Fruit fly (Drosophila melanogaster) whole organism, adult: ENCODE results near the gene Tango2.

ENCODE experiments used
- CG11617 ChIP-seq: fragments of 200-800 bp; sonication (Bioruptor generic); optimal IDR thresholded peaks from 2 replicates; lab custom pipeline; 2017; ENCODE audit warnings: mild to moderate bottlenecking, missing biosample characterization, missing genetic modification reagents, missing genetic modification characterization
- CG12768 ChIP-seq: fragments of 200-800 bp; sonication (Bioruptor generic); optimal IDR thresholded peaks from 2 replicates; lab custom pipeline; 2017; ENCODE audit warnings: missing biosample characterization, missing genetic modification characterization, mild to moderate bottlenecking, moderate library complexity, missing genetic modification reagents
- CG14711 ChIP-seq: fragments of 200-800 bp; sonication (Bioruptor generic); optimal IDR thresholded peaks from 2 replicates; lab custom pipeline; 2018; ENCODE audit warnings: missing biosample characterization, mild to moderate bottlenecking, missing genetic modification characterization, moderate library complexity
- CG1620 ChIP-seq: fragments of 200-800 bp; sonication (Bioruptor generic); optimal IDR thresholded peaks from 2 replicates; lab custom pipeline; 2016; ENCODE audit warnings: missing biosample characterization, missing genetic modification characterization
- CG33017 ChIP-seq: fragments of 200-800 bp; sonication (Bioruptor generic); optimal IDR thresholded peaks from 2 replicates; lab custom pipeline; 2018; ENCODE audit warnings: missing biosample characterization, mild to moderate bottlenecking, missing genetic modification characterization, moderate library complexity
- CG5204 ChIP-seq: fragments of 200-800 bp; sonication (Bioruptor generic); optimal IDR thresholded peaks from 2 replicates; lab custom pipeline; 2016; ENCODE audit warnings: missing biosample characterization, missing genetic modification characterization
- CG7045 ChIP-seq: fragments of 200-800 bp; sonication (Bioruptor generic); optimal IDR thresholded peaks from 2 replicates; lab custom pipeline; 2017; ENCODE audit warnings: missing biosample characterization, mild to moderate bottlenecking, missing genetic modification characterization
- CG7101 ChIP-seq: fragments of 200-800 bp; sonication (Bioruptor generic); optimal IDR thresholded peaks from 2 replicates; lab custom pipeline; 2018; ENCODE audit warnings: missing biosample characterization, mild to moderate bottlenecking, missing genetic modification characterization, moderate library complexity
- Clk ChIP-seq: fragments of 200-800 bp; sonication (Bioruptor generic); optimal IDR thresholded peaks from 2 replicates; lab custom pipeline; 2017; ENCODE audit warnings: missing biosample characterization, missing genetic modification characterization
- Crg-1 ChIP-seq: fragments of 200-800 bp; sonication (Bioruptor generic); optimal IDR thresholded peaks from 2 replicates; lab custom pipeline; 2016; ENCODE audit warnings: missing biosample characterization, missing genetic modification characterization
- Hr96 ChIP-seq: fragments of 200-800 bp; sonication (Bioruptor generic); optimal IDR thresholded peaks from 2 replicates; lab custom pipeline; 2016; ENCODE audit warnings: missing biosample characterization, missing genetic modification characterization
- Mnt ChIP-seq: fragments of 200-800 bp; sonication (Bioruptor generic); optimal IDR thresholded peaks from 2 replicates; lab custom pipeline; 2016; ENCODE audit warnings: missing biosample characterization, mild to moderate bottlenecking, missing genetic modification characterization
- bab1 ChIP-seq: fragments of 200-800 bp; sonication (Bioruptor generic); optimal IDR thresholded peaks from 3 replicates; lab custom pipeline; 2019; ENCODE audit warnings: missing biosample characterization, mild to moderate bottlenecking, missing genetic modification characterization, moderate library complexity
- cic ChIP-seq: fragments of 200-800 bp; sonication (Bioruptor generic); optimal IDR thresholded peaks from 2 replicates; lab custom pipeline; 2017; ENCODE audit warnings: missing biosample characterization, mild to moderate bottlenecking, missing genetic modification characterization, moderate library complexity
- cnc ChIP-seq, 2 experiments: fragments of >200 bp; optimal IDR thresholded peaks; 2 replicates each; lab custom pipeline; 2017
- kay ChIP-seq: fragments of 200-800 bp; sonication (Bioruptor generic); peaks from one replicate; lab custom pipeline; 2016; ENCODE audit warnings: missing biosample characterization, missing genetic modification characterization, borderline replicate concordance
- ovo ChIP-seq: fragments of 200-800 bp; sonication (Bioruptor generic); optimal IDR thresholded peaks from 2 replicates; lab custom pipeline; 2016; ENCODE audit warnings: missing biosample characterization, missing genetic modification characterization
- pad ChIP-seq: fragments of 200-800 bp; sonication (Bioruptor generic); optimal IDR thresholded peaks from 3 replicates; lab custom pipeline; 2017; ENCODE audit warnings: missing biosample characterization, missing genetic modification characterization, mild to moderate bottlenecking, moderate library complexity, missing genetic modification reagents
- tj ChIP-seq: fragments of 200-800 bp; sonication (Bioruptor generic); optimal IDR thresholded peaks from 3 replicates; lab custom pipeline; 2017; ENCODE audit warnings: missing biosample characterization, mild to moderate bottlenecking, missing genetic modification characterization, moderate library complexity
- toe ChIP-seq: fragments of 200-800 bp; sonication (Bioruptor generic); optimal IDR thresholded peaks from 2 replicates; lab custom pipeline; 2016; ENCODE audit warnings: missing biosample characterization, missing genetic modification characterization

The Tango2 gene

DNA sequence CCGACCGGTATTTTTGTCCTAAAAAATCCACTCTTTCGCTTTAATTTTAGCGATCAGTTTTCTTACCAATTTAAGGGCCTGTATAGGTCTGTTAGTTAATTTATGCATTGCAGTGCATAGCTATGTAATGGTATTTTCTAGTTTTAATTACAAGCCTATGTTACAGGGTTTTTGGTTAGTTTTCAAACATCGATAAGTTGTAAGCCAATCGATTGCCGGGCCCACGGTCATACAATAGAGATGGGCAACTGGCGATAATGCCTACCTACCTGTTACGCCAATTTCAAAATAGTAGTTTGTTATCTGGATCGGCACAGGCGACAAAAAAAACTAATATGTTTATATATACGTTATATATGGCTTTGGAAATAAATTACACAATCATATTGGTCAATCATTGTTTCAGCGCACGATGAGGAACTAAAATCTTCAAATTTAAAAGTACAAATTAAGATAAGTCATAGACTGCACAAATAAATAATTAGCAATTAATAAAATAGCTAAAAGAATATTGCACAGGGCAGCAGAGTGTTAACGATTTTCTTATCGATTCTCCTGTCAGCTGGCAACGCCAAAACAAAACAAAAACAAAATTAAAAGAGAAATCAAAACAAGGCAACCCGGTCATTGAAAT, at the start of gene Tango2, which contains the start of gene tth:
Gene Tango2 (plus strand): TSS at position 573 of the 634 bp plus-strand sequence.
Gene tth (minus strand): TSS at position 170 of the 634 bp plus-strand sequence.
- TF ChIP-seq bab1 (GFP tag; lab: Kevin White, UChicago): peak; percentile 92
- TF ChIP-seq toe (GFP tag; lab: Kevin White, UChicago): peak; percentile 77
- peak; percentile 82 for TF ChIP-seq Crg-1 (GFP tag; lab: Kevin White, UChicago)
- peak; percentile 90 for TF ChIP-seq CG11617 (GFP tag; lab: Kevin White, UChicago)
- peak; percentile 93 for TF ChIP-seq CG7101 (tag; lab: Kevin White, UChicago)
- TF ChIP-seq CG7045: peak; percentile 8
- TF ChIP-seq Clk: no peak
- no peak for TF ChIP-seq Hr96 (GFP tag; lab: Kevin White, UChicago)
- no peak for TF ChIP-seq kay (GFP tag; lab: Kevin White, UChicago)
- peak; percentile 73 for TF ChIP-seq tj
- peak; percentile 77 for TF ChIP-seq CG33017 (tag; lab: Kevin White, UChicago)
- no peak for TF ChIP-seq CG5204 (GFP tag; lab: Kevin White, UChicago)
- peak; percentile 95 for TF ChIP-seq CG1620 (GFP tag; lab: Kevin White, UChicago)
- peak; percentile 85 for TF ChIP-seq CG14711 (tag; lab: Kevin White, UChicago)
- peak; percentile 64 for TF ChIP-seq pad
- peak; percentile 69 for TF ChIP-seq ovo (GFP tag; lab: Kevin White, UChicago)
- TF ChIP-seq Mnt (GFP tag; lab: Kevin White, UChicago): peak; percentile 75
- TF ChIP-seq CG12768: peak; percentile 6
- no peak for TF ChIP-seq cnc (optimal IDR thresholded peaks at IDR 0.05; lab: Kevin White, UChicago)
- TF ChIP-seq cic (GFP tag; lab: Kevin White, UChicago): no peak

DNA sequence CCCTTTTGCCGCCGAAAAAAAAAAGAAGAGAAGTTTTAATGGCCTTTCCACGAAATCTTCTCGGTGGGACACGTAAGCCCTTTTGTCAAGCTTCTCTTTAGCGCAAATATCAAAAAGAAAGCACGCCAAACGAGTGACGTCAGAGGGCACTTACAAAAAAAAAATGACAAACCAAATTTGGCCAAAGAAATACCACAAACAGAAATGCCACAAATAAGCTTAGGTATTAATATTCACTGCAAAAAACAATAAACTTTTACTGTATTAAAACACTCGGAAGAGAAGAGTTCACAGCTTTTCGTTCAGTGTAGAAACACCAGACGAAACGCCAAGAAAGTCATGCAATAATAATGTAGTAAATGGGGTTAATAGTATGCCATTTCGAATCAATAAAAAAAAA, 48.7 kb upstream of the Tango2 start:
- TF ChIP-seq ovo (GFP tag; lab: Kevin White, UChicago) (no peak), tj (no peak), CG5204 (GFP tag; lab: Kevin White, UChicago) (peak; percentile 11), Hr96 (GFP tag; lab: Kevin White, UChicago) (no peak), CG33017 (tag; lab: Kevin White, UChicago) (peak; percentile 0), CG1620 (GFP tag; lab: Kevin White, UChicago) (peak; percentile 45), toe (GFP tag; lab: Kevin White, UChicago) (no peak), CG7101 (tag; lab: Kevin White, UChicago) (peak; percentile 47), bab1 (GFP tag; lab: Kevin White, UChicago) (peak; percentile 86), Clk (no peak), cic (GFP tag; lab: Kevin White, UChicago) (no peak), Mnt (GFP tag; lab: Kevin White, UChicago) (peak; percentile 12), kay (GFP tag; lab: Kevin White, UChicago) (no peak), cnc (optimal IDR thresholded peaks at IDR 0.05; lab: Kevin White, UChicago) (no peak), CG12768 (no peak), CG14711 (tag; lab: Kevin White, UChicago) (peak; percentile 67), CG7045 (no peak), pad (peak; percentile 31), Crg-1 (GFP tag; lab: Kevin White, UChicago) (no peak), CG11617 (GFP tag; lab: Kevin White, UChicago) (no peak)

DNA sequence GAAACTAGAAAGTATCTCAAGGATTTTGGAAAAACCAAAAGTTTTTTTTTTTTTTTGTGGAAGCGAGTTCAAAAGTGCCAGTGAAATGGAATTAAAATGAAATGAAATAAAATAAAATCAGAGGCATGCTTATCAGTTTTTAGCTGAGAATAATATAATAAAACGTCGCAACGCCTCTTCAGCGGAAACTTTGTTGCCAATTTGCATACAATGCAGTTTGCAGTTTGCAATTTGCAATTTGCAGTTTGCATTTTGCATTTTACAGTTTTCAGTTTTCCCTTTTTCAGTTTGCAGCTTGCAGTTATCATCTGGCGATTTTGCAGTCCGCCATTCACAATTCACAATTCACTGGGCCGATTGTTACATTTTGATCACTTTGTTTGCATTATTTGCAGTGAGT, 47.9 kb upstream of the Tango2 start:
- no peak for TF ChIP-seq Crg-1 (GFP tag; lab: Kevin White, UChicago)
- peak; percentile 96 for TF ChIP-seq tj
- no peak for TF ChIP-seq Mnt (GFP tag; lab: Kevin White, UChicago)

DNA sequence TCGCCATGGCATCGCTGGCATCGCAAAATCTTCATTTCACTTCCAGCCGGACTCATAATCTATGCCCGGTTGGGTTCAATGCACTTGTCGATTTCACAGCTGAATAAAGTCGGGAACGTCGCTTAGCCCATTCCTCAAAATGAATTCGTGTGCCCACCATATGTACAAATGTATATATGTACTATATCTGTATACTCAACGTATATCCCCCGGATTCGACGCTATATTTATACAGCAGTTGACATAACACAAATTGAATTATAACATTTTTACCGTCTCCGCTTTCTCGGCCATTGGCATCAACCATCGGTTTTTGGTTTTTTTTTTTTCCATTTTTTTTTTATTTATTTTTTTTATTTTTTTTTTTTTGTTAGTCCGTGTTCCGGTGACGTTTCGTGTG, 46.5 kb upstream of the Tango2 start:
- TF ChIP-seq toe (GFP tag; lab: Kevin White, UChicago) (no peak), kay (GFP tag; lab: Kevin White, UChicago) (peak; percentile 22), CG1620 (GFP tag; lab: Kevin White, UChicago) (peak; percentile 15), Crg-1 (GFP tag; lab: Kevin White, UChicago) (no peak)

DNA sequence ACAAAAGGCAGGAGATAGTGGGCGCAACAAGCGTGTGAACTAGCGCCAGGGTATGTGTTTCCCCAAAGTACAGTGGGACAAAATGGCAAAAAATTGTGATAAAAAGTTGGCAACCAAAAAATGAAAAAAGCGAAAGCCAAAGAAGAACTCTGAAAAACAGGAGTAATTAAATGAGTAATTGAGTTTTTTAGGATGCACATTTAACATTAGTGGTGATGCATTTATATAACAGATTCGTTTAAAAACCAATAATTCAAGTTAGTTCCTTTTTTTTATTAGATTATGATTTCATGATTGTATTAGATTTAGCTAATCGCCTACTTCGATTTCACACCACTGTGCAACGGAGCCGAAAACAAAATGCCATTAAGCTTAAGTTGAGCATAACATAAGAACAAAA, 44.4 kb upstream of the Tango2 start:
- TF ChIP-seq toe (GFP tag; lab: Kevin White, UChicago): no peak
- TF ChIP-seq CG33017 (tag; lab: Kevin White, UChicago): no peak
- no peak for TF ChIP-seq pad
- no peak for TF ChIP-seq CG14711 (tag; lab: Kevin White, UChicago)
- TF ChIP-seq bab1 (GFP tag; lab: Kevin White, UChicago): peak; percentile 15
- no peak for TF ChIP-seq Crg-1 (GFP tag; lab: Kevin White, UChicago)
- no peak for TF ChIP-seq CG11617 (GFP tag; lab: Kevin White, UChicago)
- peak; percentile 3 for TF ChIP-seq tj
- TF ChIP-seq kay (GFP tag; lab: Kevin White, UChicago): no peak
- TF ChIP-seq Mnt (GFP tag; lab: Kevin White, UChicago): no peak
- peak; percentile 11 for TF ChIP-seq CG7101 (tag; lab: Kevin White, UChicago)
- TF ChIP-seq cnc (optimal IDR thresholded peaks at IDR 0.05; lab: Kevin White, UChicago): no peak

DNA sequence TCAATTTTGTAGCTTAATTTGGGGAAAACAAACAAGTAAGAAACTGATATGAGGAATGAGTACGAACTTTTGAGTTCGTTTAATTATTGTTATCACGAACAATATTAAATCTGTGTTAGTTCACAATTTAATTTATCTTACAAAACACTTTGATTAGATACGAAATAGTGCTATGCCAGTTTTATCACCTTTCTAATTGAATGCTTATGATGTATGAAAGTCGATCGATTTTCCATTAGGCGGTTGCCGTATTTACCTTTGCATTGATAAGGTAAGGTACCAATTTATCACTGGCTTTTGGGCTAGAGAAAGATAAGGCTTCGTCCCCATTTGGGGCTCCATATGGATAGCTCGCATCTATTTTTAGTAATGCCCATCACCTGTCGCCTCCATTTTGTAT, 37.5 kb upstream of the Tango2 start:
- TF ChIP-seq Mnt (GFP tag; lab: Kevin White, UChicago): no peak
- TF ChIP-seq pad: no peak
- no peak for TF ChIP-seq CG1620 (GFP tag; lab: Kevin White, UChicago)
- no peak for TF ChIP-seq cnc (optimal IDR thresholded peaks at IDR 0.05; lab: Kevin White, UChicago)
- TF ChIP-seq toe (GFP tag; lab: Kevin White, UChicago): no peak
